Worm (Caenorhabditis elegans) whole organism, L4 larva: ENCODE data around the gene ptr-1.
A peak's percentile ranks its signal among the peaks of the same experiment; 100 is the strongest.

Experiments
- F37D6.2 ChIP-seq: sonication (generic microtip); optimal IDR thresholded peaks from 2 replicates; lab custom pipeline; 2016; ENCODE audit warnings: mild to moderate bottlenecking, missing genetic modification characterization, missing compliant biosample characterization
- F44E2.7 ChIP-seq: fragments of 200-800 bp; sonication (Bioruptor generic); IDR thresholded peaks from 2 replicates; pipeline ENCODE4 v2.1.2; 2022; ENCODE audit warnings: missing genetic modification characterization, missing compliant biosample characterization
- F49E8.2 ChIP-seq: sonication (generic microtip); optimal IDR thresholded peaks from 2 replicates; lab custom pipeline; 2016; ENCODE audit warnings: missing compliant biosample characterization, mild to moderate bottlenecking, missing genetic modification characterization, borderline replicate concordance
- Y75B8A.6 ChIP-seq: fragments of 200-800 bp; sonication (Bioruptor generic); IDR thresholded peaks from 2 replicates; pipeline ENCODE4 v1.3.6; 2022; ENCODE audit warnings: missing genetic modification reagents, missing genetic modification characterization, missing compliant biosample characterization
- aha-1 ChIP-seq: fragments of 150-350 bp; peaks from one replicate; lab custom pipeline; 2014; ENCODE audit warnings: missing biosample characterization, missing genetic modification characterization
- attf-4 ChIP-seq: sonication (generic microtip); optimal IDR thresholded peaks from 3 replicates; lab custom pipeline; 2017; ENCODE audit warnings: missing biosample characterization, missing genetic modification characterization
- ceh-32 ChIP-seq: sonication (generic microtip); optimal IDR thresholded peaks from 2 replicates; lab custom pipeline; 2016; ENCODE audit warnings: mild to moderate bottlenecking, missing genetic modification characterization, missing compliant biosample characterization; ENCODE audit not compliant: poor library complexity
- ceh-82 ChIP-seq: sonication (generic microtip); optimal IDR thresholded peaks from 2 replicates; lab custom pipeline; 2017; ENCODE audit warnings: missing biosample characterization, missing genetic modification characterization
- ces-1 ChIP-seq: fragments of 150-350 bp; sonication (generic microtip); optimal IDR thresholded peaks from 4 replicates; lab custom pipeline; 2014; ENCODE audit warnings: missing biosample characterization, missing genetic modification reagents, missing genetic modification characterization
- ctbp-1 ChIP-seq: fragments of 200-800 bp; sonication (Bioruptor generic); IDR thresholded peaks from 2 replicates; pipeline ENCODE4 v1.3.6; 2022; ENCODE audit warnings: missing genetic modification reagents, missing genetic modification characterization, missing compliant biosample characterization
- daf-12 ChIP-seq: fragments of 150-350 bp; optimal IDR thresholded peaks from 2 replicates; lab custom pipeline; 2014; ENCODE audit warnings: missing biosample characterization, missing genetic modification reagents, missing genetic modification characterization
- dmd-6 ChIP-seq: fragments of 200-800 bp; sonication (Bioruptor generic); IDR thresholded peaks from 2 replicates; pipeline ENCODE4 v1.3.6; 2022; ENCODE audit warnings: missing genetic modification reagents, missing genetic modification characterization, missing compliant biosample characterization
- dmd-8 ChIP-seq: fragments of 200-800 bp; sonication (Bioruptor generic); IDR thresholded peaks from 2 replicates; pipeline ENCODE4 v1.3.6; 2022; ENCODE audit warnings: missing genetic modification characterization, missing compliant biosample characterization
- dmd-9 ChIP-seq: fragments of 200-800 bp; sonication (Bioruptor generic); IDR thresholded peaks from 2 replicates; pipeline ENCODE4 v1.3.6; 2022; ENCODE audit warnings: missing genetic modification reagents, missing genetic modification characterization, missing compliant biosample characterization
- dpl-1 ChIP-seq: fragments of 150-350 bp; optimal IDR thresholded peaks from 2 replicates; lab custom pipeline; 2014; ENCODE audit warnings: missing biosample characterization, missing genetic modification reagents, missing genetic modification characterization
- duxl-1 ChIP-seq: sonication (generic microtip); optimal IDR thresholded peaks from 2 replicates; lab custom pipeline; 2016; ENCODE audit warnings: mild to moderate bottlenecking, missing genetic modification characterization, moderate library complexity, missing compliant biosample characterization; ENCODE audit not compliant: poor library complexity
- dve-1 ChIP-seq: sonication (generic microtip); optimal IDR thresholded peaks from 2 replicates; lab custom pipeline; 2017; ENCODE audit warnings: antibody characterized with exemption, mild to moderate bottlenecking, missing genetic modification characterization, missing compliant biosample characterization; ENCODE audit not compliant: insufficient read depth
- hif-1 ChIP-seq, 2 experiments: sonication (generic microtip); optimal IDR thresholded peaks; 2 replicates each; lab custom pipeline; 2016 to 2017; ENCODE audit warnings: missing compliant biosample characterization in 2 of 2, missing genetic modification characterization in 2 of 2, missing genetic modification reagents in 2 of 2, missing genotype in 2 of 2, mild to moderate bottlenecking in 1 of 2
- hlh-11 ChIP-seq: fragments of 200-800 bp; sonication (Bioruptor generic); optimal IDR thresholded peaks from 2 replicates; lab custom pipeline; 2018; ENCODE audit warnings: mild to moderate bottlenecking, missing genetic modification characterization, missing compliant biosample characterization
- hlh-30 ChIP-seq: sonication (generic microtip); optimal IDR thresholded peaks from 2 replicates; lab custom pipeline; 2017; ENCODE audit warnings: antibody characterized with exemption, mild to moderate bottlenecking, missing genetic modification characterization, missing compliant biosample characterization; ENCODE audit not compliant: insufficient read depth
- hmg-1.1 ChIP-seq: fragments of 200-800 bp; sonication (Bioruptor generic); IDR thresholded peaks from 2 replicates; pipeline ENCODE4 v1.3.6; 2022; ENCODE audit warnings: missing genetic modification reagents, missing genetic modification characterization, missing compliant biosample characterization
- jun-1 ChIP-seq: fragments of 150-350 bp; optimal IDR thresholded peaks from 2 replicates; lab custom pipeline; 2014; ENCODE audit warnings: missing biosample characterization, missing genetic modification reagents, missing genetic modification characterization
- lin-13 ChIP-seq: fragments of 150-350 bp; optimal IDR thresholded peaks from 2 replicates; lab custom pipeline; 2014; ENCODE audit warnings: missing biosample characterization, missing genetic modification reagents, missing genetic modification characterization
- lin-15B ChIP-seq: fragments of 150-350 bp; sonication (generic microtip); optimal IDR thresholded peaks from 3 replicates; lab custom pipeline; 2014; ENCODE audit warnings: missing biosample characterization, missing genetic modification characterization
- lsy-2 ChIP-seq, 2 experiments: fragments of 150-350 bp in 1 of 2; sonication (generic microtip) in 1 of 2; optimal IDR thresholded peaks; 2 replicates each; lab custom pipeline; 2014 to 2017; ENCODE audit warnings: missing biosample characterization in 2 of 2, missing genetic modification characterization in 2 of 2
- madf-9 ChIP-seq: fragments of 200-800 bp; sonication (Bioruptor generic); conservative IDR thresholded peaks from 2 replicates; pipeline ENCODE4 v1.3.6; 2022; ENCODE audit warnings: missing genetic modification reagents, missing genetic modification characterization, missing compliant biosample characterization
- mep-1 ChIP-seq: fragments of 150-350 bp; sonication (generic microtip); optimal IDR thresholded peaks from 3 replicates; lab custom pipeline; 2014; ENCODE audit warnings: missing biosample characterization, missing genetic modification characterization
- mes-2 ChIP-seq: sonication (generic microtip); optimal IDR thresholded peaks from 2 replicates; lab custom pipeline; 2016; ENCODE audit warnings: missing genotype, mild to moderate bottlenecking, missing genetic modification characterization, missing compliant biosample characterization; ENCODE audit not compliant: poor library complexity, severe bottlenecking
- nhr-10 ChIP-seq: fragments of 150-350 bp; optimal IDR thresholded peaks from 2 replicates; lab custom pipeline; 2014; ENCODE audit warnings: missing biosample characterization, missing genetic modification characterization
- nhr-11 ChIP-seq: fragments of 150-350 bp; optimal IDR thresholded peaks from 2 replicates; lab custom pipeline; 2014; ENCODE audit warnings: missing biosample characterization, missing genetic modification characterization
- nhr-237 ChIP-seq: sonication (generic microtip); optimal IDR thresholded peaks from 2 replicates; lab custom pipeline; 2017; ENCODE audit warnings: missing biosample characterization, missing genetic modification characterization
- nhr-25 ChIP-seq: sonication (generic microtip); optimal IDR thresholded peaks from 2 replicates; lab custom pipeline; 2017; ENCODE audit warnings: missing genetic modification characterization, mild to moderate bottlenecking, missing compliant biosample characterization, antibody characterized with exemption, moderate library complexity, borderline replicate concordance; ENCODE audit not compliant: insufficient read depth
- nhr-28 ChIP-seq: fragments of 150-350 bp; optimal IDR thresholded peaks from 2 replicates; lab custom pipeline; 2014; ENCODE audit warnings: missing biosample characterization, missing genetic modification characterization
- nhr-6 ChIP-seq: fragments of 150-350 bp; optimal IDR thresholded peaks from 2 replicates; lab custom pipeline; 2014; ENCODE audit warnings: missing biosample characterization, missing genetic modification characterization
- nhr-77 ChIP-seq: fragments of 150-350 bp; optimal IDR thresholded peaks from 2 replicates; lab custom pipeline; 2014; ENCODE audit warnings: missing biosample characterization, missing genetic modification characterization
- pqm-1 ChIP-seq: sonication (generic microtip); optimal IDR thresholded peaks from 2 replicates; lab custom pipeline; 2017; ENCODE audit warnings: missing biosample characterization, missing genetic modification characterization
- saeg-2 ChIP-seq: fragments of 200-800 bp; sonication (Bioruptor generic); IDR thresholded peaks from 2 replicates; pipeline ENCODE4 v1.3.6; 2022; ENCODE audit warnings: missing genetic modification reagents, missing genetic modification characterization, missing compliant biosample characterization
- set-16 ChIP-seq: fragments of 200-800 bp; sonication (Bioruptor generic); IDR thresholded peaks from 2 replicates; pipeline ENCODE4 v1.3.6; 2022; ENCODE audit warnings: missing genetic modification reagents, missing genetic modification characterization, missing compliant biosample characterization
- snpc-1.2 ChIP-seq: fragments of 200-800 bp; sonication (Bioruptor generic); IDR thresholded peaks from 2 replicates; pipeline ENCODE4 v1.3.6; 2022; ENCODE audit warnings: missing genetic modification reagents, missing genetic modification characterization, missing compliant biosample characterization
- snpc-4 ChIP-seq: fragments of 150-350 bp; optimal IDR thresholded peaks from 2 replicates; lab custom pipeline; 2014; ENCODE audit warnings: missing biosample characterization, missing genetic modification characterization
- tag-97 ChIP-seq: fragments of 200-800 bp; sonication (Bioruptor generic); IDR thresholded peaks from 2 replicates; pipeline ENCODE4 v1.3.6; 2022; ENCODE audit warnings: missing genetic modification characterization, missing compliant biosample characterization
- tra-1 ChIP-seq: fragments of 200-800 bp; sonication (Bioruptor generic); IDR thresholded peaks from 2 replicates; pipeline ENCODE4 v1.3.6; 2022; ENCODE audit warnings: missing genetic modification reagents, missing genetic modification characterization, missing compliant biosample characterization
- unc-39 ChIP-seq: sonication (generic microtip); optimal IDR thresholded peaks from 2 replicates; lab custom pipeline; 2017; ENCODE audit warnings: missing biosample characterization, missing genetic modification characterization
- unc-62 ChIP-seq, 3 experiments: fragments of 150-350 bp in 1 of 3; sonication (generic microtip); optimal IDR thresholded peaks in 2 of 3; peaks in 1 of 3; 1 replicate in 1 of 3; 2 replicates in 2 of 3; lab custom pipeline; 2014 to 2017; ENCODE audit warnings: missing biosample characterization in 3 of 3, missing genetic modification characterization in 3 of 3, missing genetic modification reagents in 3 of 3, missing genotype in 1 of 3
- vab-7 ChIP-seq: fragments of 200-800 bp; sonication (Bioruptor generic); IDR thresholded peaks from 2 replicates; pipeline ENCODE4 v1.3.6; 2022; ENCODE audit warnings: missing genetic modification reagents, missing genetic modification characterization, missing compliant biosample characterization
- ztf-7 ChIP-seq: fragments of 150-350 bp; optimal IDR thresholded peaks from 2 replicates; lab custom pipeline; 2014; ENCODE audit warnings: missing biosample characterization, missing genetic modification characterization

The ptr-1 gene

DNA sequence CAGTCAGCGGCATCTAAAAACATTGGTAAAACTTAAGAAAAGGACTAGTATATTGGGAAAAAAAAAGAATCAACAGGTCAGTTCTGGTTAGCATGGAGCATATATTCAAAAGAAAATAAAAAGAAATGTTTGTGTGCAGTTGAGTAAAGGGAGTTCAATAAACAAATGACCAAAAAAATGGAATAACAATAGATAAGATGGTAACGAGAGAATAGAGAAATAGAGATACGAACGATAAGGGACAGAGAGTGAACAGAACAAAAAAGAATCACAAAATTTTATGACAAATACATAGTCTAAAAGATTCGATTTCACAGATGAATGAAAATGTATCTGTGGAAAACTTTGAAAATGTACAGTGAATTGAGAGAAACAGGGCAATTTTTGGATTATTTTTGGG lies 8.5 kb downstream of the ptr-1 start, which contains the start of gene gad-3 (continued):
- peak; percentile 68 for TF ChIP-seq nhr-28
- no peak for TF ChIP-seq lin-15B
- TF ChIP-seq mep-1 (tag; lab: Kevin White, UChicago) = no peak
- no peak for TF ChIP-seq unc-39 (tag; lab: Kevin White, UChicago)
- TF ChIP-seq nhr-77 = peak; percentile 61
- peak; percentile 18; the same call in 1 of the 2 replicates for TF ChIP-seq dmd-6 (GFP tag; lab: Robert Waterston, UW)
- no peak for TF ChIP-seq jun-1 (tag; lab: Kevin White, UChicago)
- no peak for TF ChIP-seq tag-97 (GFP tag; lab: Robert Waterston, UW)
- no peak for TF ChIP-seq ceh-82 (tag; lab: Kevin White, UChicago)
- no peak for TF ChIP-seq snpc-4 (tag; lab: Kevin White, UChicago)
- TF ChIP-seq dve-1 (tag; lab: Kevin White, UChicago) = peak; percentile 59
- no peak for TF ChIP-seq snpc-1.2
- TF ChIP-seq nhr-6 (tag; lab: Kevin White, UChicago) = no peak
- no peak for TF ChIP-seq madf-9
- no peak for TF ChIP-seq F37D6.2
- TF ChIP-seq hif-1 (tag; optimal IDR thresholded peaks at IDR 0.05; lab: Kevin White, UChicago) = no peak
- peak; percentile 28 for TF ChIP-seq hlh-11 (tag; lab: Kevin White, UChicago)
- no peak for TF ChIP-seq ctbp-1 (GFP tag; lab: Robert Waterston, UW)
- no peak for TF ChIP-seq Y75B8A.6 (GFP tag; lab: Robert Waterston, UW)
- TF ChIP-seq attf-4 (tag; lab: Kevin White, UChicago) = no peak
- TF ChIP-seq daf-12 (tag; lab: Kevin White, UChicago) = no peak
- TF ChIP-seq ces-1 (GFP tag; lab: Kevin White, UChicago) = no peak
- no peak for TF ChIP-seq hlh-30 (tag; lab: Kevin White, UChicago)

DNA sequence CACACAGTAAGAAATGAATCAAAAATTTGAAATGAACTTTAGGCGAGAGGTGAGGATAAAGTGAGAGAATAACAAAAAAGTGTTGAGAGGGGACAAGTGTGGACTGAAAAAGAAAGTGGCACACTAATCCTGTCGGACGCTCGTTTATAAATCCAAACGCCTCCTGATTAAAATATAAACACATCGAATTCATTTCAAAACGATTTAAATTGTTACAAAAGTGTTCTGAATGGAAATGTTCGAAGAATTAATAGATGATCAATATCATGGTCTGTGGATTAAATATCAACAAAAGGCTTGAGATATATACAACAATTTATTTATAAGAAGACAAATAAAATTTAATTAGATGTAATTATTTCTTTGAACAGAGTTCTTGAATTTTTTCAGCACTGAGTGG lies 13.4 kb downstream of the ptr-1 start, which contains the start of gene B0222.11:
Gene B0222.11, minus strand, starts transcription at position 101 of the 400 bp plus-strand sequence.
- TF ChIP-seq vab-7 (GFP tag; lab: Robert Waterston, UW) (no peak), dpl-1 (GFP tag; lab: Kevin White, UChicago) (no peak), set-16 (GFP tag; lab: Robert Waterston, UW) (no peak), saeg-2 (GFP tag; lab: Robert Waterston, UW) (no peak), duxl-1 (no peak), lin-13 (GFP tag; lab: Kevin White, UChicago) (no peak), snpc-4 (tag; lab: Kevin White, UChicago) (no peak), dmd-8 (no peak), nhr-237 (no peak), lsy-2 (tag; optimal IDR thresholded peaks at IDR 0.05; lab: Kevin White, UChicago) (no peak), jun-1 (tag; lab: Kevin White, UChicago) (no peak), nhr-6 (tag; lab: Kevin White, UChicago) (no peak), mes-2 (tag; lab: Kevin White, UChicago) (no peak), hmg-1.1 (GFP tag; lab: Robert Waterston, UW) (no peak), tra-1 (GFP tag; lab: Robert Waterston, UW) (no peak), nhr-10 (no peak), F49E8.2 (tag; lab: Kevin White, UChicago) (no peak)

DNA sequence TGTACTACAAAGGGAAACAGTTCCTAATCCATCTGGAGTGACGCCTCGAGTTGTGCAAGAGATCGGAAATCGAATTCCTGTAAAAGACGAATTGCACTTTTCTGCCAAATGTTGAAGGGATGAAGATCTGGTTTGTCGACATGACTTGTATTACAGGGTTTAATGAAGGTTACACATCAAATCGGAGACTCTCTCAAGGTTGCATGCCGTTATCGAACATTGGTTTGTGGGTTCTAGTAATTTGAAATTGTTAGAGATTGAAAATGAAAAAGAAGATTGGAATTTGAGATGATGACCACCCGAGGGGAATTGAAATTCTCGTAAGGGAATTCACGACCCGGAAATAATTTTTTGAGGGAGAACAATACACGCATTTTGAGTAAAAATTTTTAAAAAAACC lies 15.2 kb downstream of the ptr-1 start:
- no peak for TF ChIP-seq set-16 (GFP tag; lab: Robert Waterston, UW)
- no peak for TF ChIP-seq ztf-7 (tag; lab: Kevin White, UChicago)
- TF ChIP-seq aha-1 = peak; percentile 22
- peak; percentile 13 for TF ChIP-seq nhr-25
- no peak for TF ChIP-seq F44E2.7 (GFP tag; lab: Robert Waterston, UW)
- peak; percentile 19 for TF ChIP-seq nhr-28
- no peak for TF ChIP-seq ceh-32 (tag; lab: Kevin White, UChicago)
- peak in 1 of 2 experiments; percentile 89 for TF ChIP-seq unc-62 (GFP tag; optimal IDR thresholded peaks at IDR 0.05 in 1 of 2; lab: Kevin White, UChicago)
- no peak for TF ChIP-seq unc-62 (tag; optimal IDR thresholded peaks at IDR 0.05; lab: Kevin White, UChicago)
- no peak for TF ChIP-seq dmd-9 (GFP tag; lab: Robert Waterston, UW)
- TF ChIP-seq pqm-1 (tag; lab: Kevin White, UChicago) = no peak
- TF ChIP-seq hmg-1.1 (GFP tag; lab: Robert Waterston, UW) = no peak
- TF ChIP-seq ces-1 (GFP tag; lab: Kevin White, UChicago) = no peak
- no peak for TF ChIP-seq nhr-11 (tag; lab: Kevin White, UChicago)
